Fruit fly (Drosophila melanogaster) whole organism, embryonic: ENCODE data around the gene Efr.

Experiments used
- CG10366 ChIP-seq: fragments of 200-800 bp; sonication (Bioruptor generic); IDR thresholded peaks from 2 replicates; pipeline ENCODE4 v1.3.6; 2022; ENCODE audit warnings: missing biosample characterization, missing genetic modification characterization
- CG10431 ChIP-seq: fragments of 200-800 bp; sonication (Bioruptor generic); optimal IDR thresholded peaks from 3 replicates; lab custom pipeline; 2018; ENCODE audit warnings: missing biosample characterization, mild to moderate bottlenecking, missing genetic modification characterization
- CG10959 ChIP-seq: fragments of 200-800 bp; sonication (Bioruptor generic); IDR thresholded peaks from 2 replicates; pipeline ENCODE4 v1.3.6; 2022; ENCODE audit warnings: missing biosample characterization, missing genetic modification characterization
- CG10979 ChIP-seq: fragments of 200-800 bp; sonication (Bioruptor generic); optimal IDR thresholded peaks from 2 replicates; lab custom pipeline; 2018; ENCODE audit warnings: missing biosample characterization, mild to moderate bottlenecking, missing genetic modification characterization, moderate library complexity
- CG12155 ChIP-seq: fragments of 200-800 bp; sonication (Bioruptor generic); optimal IDR thresholded peaks from 3 replicates; lab custom pipeline; 2016; ENCODE audit warnings: missing biosample characterization, missing genetic modification characterization
- CG12391 ChIP-seq: fragments of 200-800 bp; sonication (Bioruptor generic); optimal IDR thresholded peaks from 3 replicates; lab custom pipeline; 2018; ENCODE audit warnings: missing biosample characterization, mild to moderate bottlenecking, missing genetic modification characterization, moderate library complexity
- CG13775 ChIP-seq: fragments of 200-800 bp; sonication (Bioruptor generic); optimal IDR thresholded peaks from 3 replicates; lab custom pipeline; 2017; ENCODE audit warnings: missing biosample characterization, mild to moderate bottlenecking, missing genetic modification characterization
- CG14050 ChIP-seq: fragments of 200-800 bp; sonication (Bioruptor generic); IDR thresholded peaks from 3 replicates; pipeline ENCODE4 v1.3.6; 2022; ENCODE audit warnings: missing biosample characterization, missing genetic modification characterization
- CG14667 ChIP-seq: fragments of 200-800 bp; sonication (Bioruptor generic); IDR thresholded peaks from 2 replicates; pipeline ENCODE4 v1.3.6; 2022; ENCODE audit warnings: missing biosample characterization, missing genetic modification characterization
- CG14710 ChIP-seq: fragments of 200-800 bp; sonication (Bioruptor generic); optimal IDR thresholded peaks from 3 replicates; lab custom pipeline; 2019; ENCODE audit warnings: missing biosample characterization, mild to moderate bottlenecking, missing genetic modification characterization, moderate library complexity
- CG16813 ChIP-seq: fragments of 200-800 bp; sonication (Bioruptor generic); IDR thresholded peaks from 3 replicates; pipeline ENCODE4 v1.3.6; 2022; ENCODE audit warnings: missing biosample characterization, missing genetic modification characterization; ENCODE audit not compliant: partially characterized antibody
- CG17328 ChIP-seq: fragments of 200-800 bp; sonication (Bioruptor generic); IDR thresholded peaks from 2 replicates; pipeline ENCODE4 v1.3.6; 2022; ENCODE audit warnings: missing biosample characterization, missing genetic modification characterization
- CG17359 ChIP-seq: fragments of 200-800 bp; sonication (Bioruptor generic); optimal IDR thresholded peaks from 3 replicates; lab custom pipeline; 2018; ENCODE audit warnings: missing biosample characterization, mild to moderate bottlenecking, missing genetic modification characterization, moderate library complexity
- CG2129 ChIP-seq: fragments of 200-800 bp; sonication (Bioruptor generic); IDR thresholded peaks from 2 replicates; pipeline ENCODE4 v1.3.6; 2022; ENCODE audit warnings: missing biosample characterization, missing genetic modification characterization; ENCODE audit not compliant: partially characterized antibody
- CG34376 ChIP-seq: fragments of 200-800 bp; sonication (Bioruptor generic); optimal IDR thresholded peaks from 2 replicates; lab custom pipeline; 2018; ENCODE audit warnings: missing biosample characterization, mild to moderate bottlenecking, missing genetic modification characterization
- CG4328 ChIP-seq: fragments of 200-800 bp; sonication (Bioruptor generic); optimal IDR thresholded peaks from 3 replicates; lab custom pipeline; 2017; ENCODE audit warnings: missing biosample characterization, missing genetic modification reagents, missing genetic modification characterization
- CG4730 ChIP-seq: fragments of 200-800 bp; sonication (Bioruptor generic); IDR thresholded peaks from 2 replicates; pipeline ENCODE4 v1.3.6; 2022; ENCODE audit warnings: missing biosample characterization, missing genetic modification characterization
- CG6854 ChIP-seq: fragments of 200-800 bp; sonication (Bioruptor generic); optimal IDR thresholded peaks from 3 replicates; lab custom pipeline; 2017; ENCODE audit warnings: missing biosample characterization, mild to moderate bottlenecking, missing genetic modification characterization
- CG7357 ChIP-seq: fragments of 200-800 bp; sonication (Bioruptor generic); IDR thresholded peaks from 3 replicates; pipeline ENCODE4 v1.3.6; 2022; ENCODE audit warnings: missing biosample characterization, missing genetic modification characterization
- CG7928 ChIP-seq: fragments of 200-800 bp; sonication (Bioruptor generic); optimal IDR thresholded peaks from 2 replicates; lab custom pipeline; 2017; ENCODE audit warnings: missing biosample characterization, mild to moderate bottlenecking, missing genetic modification characterization
- CG8944 ChIP-seq: fragments of 200-800 bp; sonication (Bioruptor generic); optimal IDR thresholded peaks from 3 replicates; lab custom pipeline; 2016; ENCODE audit warnings: missing biosample characterization, missing genetic modification characterization
- D ChIP-seq, 2 experiments: fragments of 200-800 bp in 1 of 2; fragments of >200 bp in 1 of 2; sonication (Bioruptor generic) in 1 of 2; optimal IDR thresholded peaks; 2 replicates in 1 of 2; 3 replicates in 1 of 2; lab custom pipeline; 2017; ENCODE audit warnings: mild to moderate bottlenecking in 1 of 2, missing biosample characterization in 1 of 2, missing genetic modification characterization in 1 of 2, missing genetic modification reagents in 1 of 2
- Dip2 ChIP-seq: fragments of 200-800 bp; sonication (Bioruptor generic); IDR thresholded peaks from 2 replicates; pipeline ENCODE4 v1.3.6; 2022; ENCODE audit warnings: missing biosample characterization, missing genetic modification characterization
- Dp ChIP-seq: fragments of 200-800 bp; sonication (Bioruptor generic); optimal IDR thresholded peaks from 2 replicates; lab custom pipeline; 2018; ENCODE audit warnings: missing biosample characterization, mild to moderate bottlenecking, missing genetic modification characterization, moderate library complexity
- Dref ChIP-seq: fragments of 200-800 bp; sonication (Bioruptor generic); IDR thresholded peaks from 2 replicates; pipeline ENCODE4 v1.3.6; 2022; ENCODE audit warnings: missing biosample characterization, missing genetic modification characterization
- HHEX ChIP-seq: fragments of 200-800 bp; sonication (Bioruptor generic); optimal IDR thresholded peaks from 3 replicates; lab custom pipeline; 2017; ENCODE audit warnings: missing biosample characterization, mild to moderate bottlenecking, missing genetic modification characterization, missing genetic modification reagents
- Hmx ChIP-seq: fragments of 200-800 bp; sonication (Bioruptor generic); optimal IDR thresholded peaks from 2 replicates; lab custom pipeline; 2016; ENCODE audit warnings: missing biosample characterization, missing genetic modification characterization
- Oli ChIP-seq: fragments of 200-800 bp; sonication (Bioruptor generic); optimal IDR thresholded peaks from 2 replicates; lab custom pipeline; 2018; ENCODE audit warnings: missing biosample characterization, mild to moderate bottlenecking, missing genetic modification characterization, moderate library complexity
- Sry-δ ChIP-seq: fragments of 200-800 bp; sonication (Bioruptor generic); optimal IDR thresholded peaks from 2 replicates; lab custom pipeline; 2016; ENCODE audit warnings: missing biosample characterization, missing genetic modification characterization
- Vsx1 ChIP-seq: fragments of 200-800 bp; sonication (Bioruptor generic); optimal IDR thresholded peaks from 2 replicates; lab custom pipeline; 2017; ENCODE audit warnings: missing biosample characterization, mild to moderate bottlenecking, missing genetic modification characterization, missing genetic modification reagents
- al ChIP-seq: fragments of 200-800 bp; sonication (Bioruptor generic); IDR thresholded peaks from 2 replicates; pipeline ENCODE4 v1.3.6; 2022; ENCODE audit warnings: missing biosample characterization, missing genetic modification characterization
- btn ChIP-seq: fragments of 200-800 bp; sonication (Bioruptor generic); optimal IDR thresholded peaks from 2 replicates; lab custom pipeline; 2016; ENCODE audit warnings: missing biosample characterization, missing genetic modification characterization
- chinmo ChIP-seq: fragments of 200-800 bp; sonication (Bioruptor generic); IDR thresholded peaks from 4 replicates; pipeline ENCODE4 v1.3.6; 2022; ENCODE audit warnings: missing biosample characterization, missing genetic modification characterization; ENCODE audit not compliant: partially characterized antibody
- gcm ChIP-seq: fragments of 200-800 bp; sonication (Bioruptor generic); optimal IDR thresholded peaks from 2 replicates; lab custom pipeline; 2019; ENCODE audit warnings: missing biosample characterization, mild to moderate bottlenecking, missing genetic modification characterization, moderate library complexity
- gem ChIP-seq: fragments of 200-800 bp; sonication (Bioruptor generic); optimal IDR thresholded peaks from 2 replicates; lab custom pipeline; 2019; ENCODE audit warnings: missing biosample characterization, mild to moderate bottlenecking, missing genetic modification characterization, moderate library complexity
- ham ChIP-seq: fragments of 200-800 bp; sonication (Bioruptor generic); IDR thresholded peaks from 2 replicates; pipeline ENCODE4 v1.3.6; 2022; ENCODE audit warnings: missing biosample characterization, missing genetic modification characterization
- hbn ChIP-seq: fragments of 200-800 bp; sonication (Bioruptor generic); IDR thresholded peaks from 2 replicates; pipeline ENCODE4 v1.3.6; 2022; ENCODE audit warnings: missing biosample characterization, missing genetic modification characterization; ENCODE audit not compliant: partially characterized antibody
- kah ChIP-seq: fragments of 200-800 bp; sonication (Bioruptor generic); optimal IDR thresholded peaks from 2 replicates; lab custom pipeline; 2018; ENCODE audit warnings: missing biosample characterization, mild to moderate bottlenecking, missing genetic modification characterization
- knrl ChIP-seq: fragments of 200-800 bp; sonication (Bioruptor generic); IDR thresholded peaks from 3 replicates; pipeline ENCODE4 v1.3.6; 2022; ENCODE audit warnings: missing biosample characterization, missing genetic modification characterization; ENCODE audit not compliant: partially characterized antibody
- mam ChIP-seq: fragments of 200-800 bp; sonication (Bioruptor generic); optimal IDR thresholded peaks from 3 replicates; lab custom pipeline; 2016; ENCODE audit warnings: missing biosample characterization, missing genetic modification characterization
- mld ChIP-seq: fragments of 200-800 bp; sonication (Bioruptor generic); IDR thresholded peaks from 3 replicates; pipeline ENCODE4 v1.3.6; 2022; ENCODE audit warnings: missing biosample characterization, missing genetic modification characterization; ENCODE audit not compliant: partially characterized antibody
- p53 ChIP-seq: fragments of 200-800 bp; sonication (Bioruptor generic); optimal IDR thresholded peaks from 2 replicates; lab custom pipeline; 2016; ENCODE audit warnings: missing biosample characterization, missing genetic modification characterization
- phol ChIP-seq: fragments of 200-800 bp; sonication (Bioruptor generic); optimal IDR thresholded peaks from 3 replicates; lab custom pipeline; 2018; ENCODE audit warnings: missing biosample characterization, mild to moderate bottlenecking, missing genetic modification characterization, moderate library complexity
- ssp ChIP-seq: fragments of 200-800 bp; sonication (Bioruptor generic); IDR thresholded peaks from 2 replicates; pipeline ENCODE4 v1.3.6; 2022; ENCODE audit warnings: missing biosample characterization, missing genetic modification characterization
- wek ChIP-seq: fragments of 200-800 bp; sonication (Bioruptor generic); optimal IDR thresholded peaks from 3 replicates; lab custom pipeline; 2018; ENCODE audit warnings: missing biosample characterization, mild to moderate bottlenecking, missing genetic modification characterization, moderate library complexity
- zen2 ChIP-seq: fragments of 200-800 bp; sonication (Bioruptor generic); IDR thresholded peaks from 3 replicates; pipeline ENCODE4 v1.3.6; 2022; ENCODE audit warnings: missing biosample characterization, missing genetic modification characterization; ENCODE audit not compliant: partially characterized antibody

Gene Efr

DNA sequence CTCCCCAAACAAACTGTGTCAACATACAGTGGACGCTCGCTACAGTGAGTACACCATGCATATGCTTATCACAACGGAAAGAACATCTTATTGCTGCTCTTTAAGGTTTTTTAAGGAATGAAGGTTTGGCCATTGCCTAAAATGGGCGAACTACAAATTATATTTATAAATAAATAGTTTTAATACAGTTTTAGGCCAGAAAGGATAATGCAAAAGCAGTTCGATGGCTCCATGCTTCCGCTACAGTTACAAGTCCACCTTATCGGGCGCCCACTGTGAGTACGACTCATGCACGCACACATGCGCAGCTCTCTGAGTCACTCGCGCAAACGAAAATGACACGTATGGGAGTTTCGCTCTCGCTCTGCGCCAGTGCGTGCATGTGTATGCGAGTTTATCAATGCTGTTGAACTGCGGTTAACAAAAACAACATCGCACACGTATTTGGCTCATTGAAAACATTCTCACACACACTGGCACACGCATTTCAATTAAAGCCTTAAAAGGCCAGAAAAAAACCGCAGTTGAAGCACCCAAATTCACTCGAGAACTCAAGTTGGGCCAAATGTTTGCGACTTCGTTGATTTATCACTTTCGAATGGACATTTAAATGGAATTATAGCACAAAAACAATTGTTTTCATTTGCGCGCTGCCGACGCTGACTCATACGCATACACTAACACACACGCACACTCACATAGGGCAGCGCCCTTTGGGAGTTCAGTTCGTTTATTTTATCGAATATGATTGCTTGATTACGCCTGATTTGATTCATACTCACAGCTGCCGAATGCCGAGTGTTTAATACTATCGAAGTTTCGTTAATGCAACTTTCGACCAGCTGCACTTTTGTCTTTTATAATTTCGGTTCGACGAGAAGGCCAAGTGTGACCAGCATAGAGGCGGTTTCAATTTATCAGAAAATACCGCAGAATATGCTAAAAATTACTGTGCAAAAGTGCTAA, 4.8 kb downstream of the Efr start, which contains the start of gene sqh (continued):
- TF ChIP-seq CG10959 (GFP tag; lab: Robert Waterston, UW), result peak; percentile 66
- TF ChIP-seq CG14050 (GFP tag; lab: Robert Waterston, UW), result peak; percentile 89
- peak; percentile 72 for TF ChIP-seq ham (GFP tag; lab: Robert Waterston, UW)
- TF ChIP-seq CG4328 (GFP tag; lab: Kevin White, UChicago), result peak; percentile 87
- no peak for TF ChIP-seq D (optimal IDR thresholded peaks at IDR 0.05; lab: Kevin White, UChicago)
- TF ChIP-seq D (GFP tag; optimal IDR thresholded peaks at IDR 0.05; lab: Kevin White, UChicago), result peak; percentile 82
- TF ChIP-seq Oli (tag; lab: Kevin White, UChicago), result peak; percentile 90
- TF ChIP-seq CG6854 (GFP tag; lab: Kevin White, UChicago), result peak; percentile 76
- TF ChIP-seq CG7928 (GFP tag; lab: Kevin White, UChicago), result peak; percentile 44
- peak; percentile 75 for TF ChIP-seq CG10431 (GFP tag; lab: Kevin White, UChicago)
- peak; percentile 82 for TF ChIP-seq phol (tag; lab: Kevin White, UChicago)
- TF ChIP-seq CG16813 (GFP tag; lab: Robert Waterston, UW), result no peak
- TF ChIP-seq Dref (GFP tag; lab: Robert Waterston, UW), result 0 out of 2 replicates have a peak, but pooled peaks have one; percentile 19
- peak; percentile 82 for TF ChIP-seq gcm (GFP tag; lab: Kevin White, UChicago)
- TF ChIP-seq mld (GFP tag; lab: Robert Waterston, UW), result no peak
- TF ChIP-seq kah (GFP tag; lab: Kevin White, UChicago), result peak; percentile 77
- TF ChIP-seq CG14710 (tag; lab: Kevin White, UChicago), result peak; percentile 71
- peak; percentile 84 for TF ChIP-seq CG4730
- peak; percentile 78 for TF ChIP-seq CG10979
- TF ChIP-seq ssp (GFP tag; lab: Robert Waterston, UW), result peak; percentile 77
- peak; percentile 83 for TF ChIP-seq Vsx1 (GFP tag; lab: Kevin White, UChicago)
- peak; percentile 84 for TF ChIP-seq CG14667 (GFP tag; lab: Robert Waterston, UW)
- TF ChIP-seq zen2, result no peak
- TF ChIP-seq CG13775 (GFP tag; lab: Kevin White, UChicago), result peak; percentile 85
- peak; percentile 83 for TF ChIP-seq al (GFP tag; lab: Robert Waterston, UW)
- no peak for TF ChIP-seq Hmx (GFP tag; lab: Kevin White, UChicago)
- peak; percentile 92 for TF ChIP-seq gem
- no peak for TF ChIP-seq btn
- TF ChIP-seq wek (GFP tag; lab: Kevin White, UChicago), result peak; percentile 76
- TF ChIP-seq HHEX (GFP tag; lab: Kevin White, UChicago), result peak; percentile 84
- TF ChIP-seq CG17328 (GFP tag; lab: Robert Waterston, UW), result peak; percentile 87
- 0 out of 3 replicates have a peak, but pooled peaks have one; percentile 15 for TF ChIP-seq knrl (GFP tag; lab: Robert Waterston, UW)
- peak; percentile 82 for TF ChIP-seq CG17359 (tag; lab: Kevin White, UChicago)

DNA sequence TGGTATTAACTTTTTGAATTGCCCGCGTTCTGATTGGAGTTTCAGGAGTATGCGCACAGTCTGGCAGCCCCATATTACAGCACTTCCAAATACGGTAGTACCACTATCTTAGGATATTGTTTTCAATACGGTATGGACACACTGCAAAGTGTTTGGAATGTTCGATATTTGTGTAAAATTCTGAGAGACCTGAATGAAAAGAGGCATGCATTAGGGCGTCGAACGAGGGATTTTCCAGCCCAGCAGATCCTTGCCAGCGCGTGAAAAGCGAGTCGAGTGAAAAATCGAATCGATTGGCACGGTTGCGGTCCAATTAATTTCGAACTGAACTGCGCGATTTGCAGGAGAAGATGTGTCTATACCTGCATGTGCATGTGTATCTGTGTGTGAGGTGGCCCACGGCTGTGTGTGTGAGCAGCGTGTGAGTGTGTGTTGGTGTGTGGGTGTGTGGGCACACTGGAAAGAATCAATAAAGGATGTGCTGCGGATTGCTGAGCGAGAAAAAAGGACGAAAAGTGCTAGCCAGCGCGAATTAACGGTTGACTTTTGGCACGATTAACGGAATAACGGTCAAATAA, 5.8 kb downstream of the Efr start, which contains the start of gene dtn:
dtn (plus strand) TSS at position 176 of the 578 bp plus-strand sequence.
- TF ChIP-seq mam (GFP tag; lab: Kevin White, UChicago) (no peak), CG2129 (GFP tag; lab: Robert Waterston, UW) (no peak), CG34376 (GFP tag; lab: Kevin White, UChicago) (peak; percentile 3), CG8944 (GFP tag; lab: Kevin White, UChicago) (no peak), Dp (GFP tag; lab: Kevin White, UChicago) (peak; percentile 82), CG10366 (GFP tag; lab: Robert Waterston, UW) (no peak), CG12155 (GFP tag; lab: Kevin White, UChicago) (no peak), CG12391 (tag; lab: Kevin White, UChicago) (peak; percentile 10), Sry-δ (peak; percentile 28), chinmo (GFP tag; lab: Robert Waterston, UW) (peak; percentile 62; the same call in 1 of the 4 replicates), D (optimal IDR thresholded peaks at IDR 0.05; lab: Kevin White, UChicago) (peak; percentile 57), D (GFP tag; optimal IDR thresholded peaks at IDR 0.05; lab: Kevin White, UChicago) (no peak), CG7357 (GFP tag; lab: Robert Waterston, UW) (no peak), Dip2 (GFP tag; lab: Robert Waterston, UW) (no peak), p53 (GFP tag; lab: Kevin White, UChicago) (no peak), hbn (GFP tag; lab: Robert Waterston, UW) (peak; percentile 38; the same call in 1 of the 2 replicates)
